Worm (Caenorhabditis elegans): Measurements from ENCODE around the gene C44C10.7.

ce11 chrX:11716463-11716960 is 28.4 kb upstream of the C44C10.7 start, which contains the start of gene C44C10.9:
- TF ChIP-seq him-1 (tag; optimal IDR thresholded peaks at IDR 0.05) (no peak), W03F9.2 (tag; optimal IDR thresholded peaks at IDR 0.05) (no peak), dao-5 (tag; optimal IDR thresholded peaks at IDR 0.05) (no peak)
